Worm (Caenorhabditis elegans): ENCODE data around the gene maoc-1.

DNA sequence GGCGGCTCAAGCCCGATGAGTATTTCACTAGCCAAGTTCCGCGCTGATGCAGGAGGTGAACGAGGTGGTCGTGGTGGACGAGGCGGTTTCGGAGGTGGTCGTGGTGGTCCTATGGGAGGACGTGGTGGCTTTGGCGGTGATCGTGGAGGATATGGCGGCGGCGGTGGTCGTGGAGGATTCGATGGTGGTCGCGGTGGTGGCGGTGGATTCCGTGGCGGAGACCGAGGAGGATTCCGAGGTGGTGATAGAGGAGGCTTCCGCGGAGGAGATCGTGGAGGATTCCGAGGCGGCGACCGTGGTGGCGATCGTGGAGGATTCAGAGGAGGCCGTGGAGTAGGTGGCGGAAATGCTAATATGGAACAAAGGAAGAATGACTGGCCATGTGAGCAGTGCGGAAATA is 41.4 kb upstream of the maoc-1 start:
- TF ChIP-seq aly-2 (tag; optimal IDR thresholded peaks at IDR 0.05) (no peak), nhr-11 (tag; optimal IDR thresholded peaks at IDR 0.05) (no peak), lin-39 (tag; optimal IDR thresholded peaks at IDR 0.05) (no peak), unc-62 (GFP tag; optimal IDR thresholded peaks at IDR 0.05 in 1 of 2) (no peak), unc-62 (tag; optimal IDR thresholded peaks at IDR 0.05) (no peak), mdl-1 (tag; optimal IDR thresholded peaks at IDR 0.05) (no peak), nhr-102 (tag; optimal IDR thresholded peaks at IDR 0.05) (no peak), dpl-1 (GFP tag; optimal IDR thresholded peaks at IDR 0.05) (no peak), madf-5 (GFP tag; IDR thresholded peaks at IDR 0.05) (no peak), ceh-82 (tag; optimal IDR thresholded peaks at IDR 0.05) (no peak), lin-13 (GFP tag; optimal IDR thresholded peaks at IDR 0.05) (no peak), mdt-29 (GFP tag; IDR thresholded peaks at IDR 0.05) (no peak)

All from whole organism, L4 larva.